Fruit fly (Drosophila melanogaster): ENCODE measurements around the gene CG43675.

DNA sequence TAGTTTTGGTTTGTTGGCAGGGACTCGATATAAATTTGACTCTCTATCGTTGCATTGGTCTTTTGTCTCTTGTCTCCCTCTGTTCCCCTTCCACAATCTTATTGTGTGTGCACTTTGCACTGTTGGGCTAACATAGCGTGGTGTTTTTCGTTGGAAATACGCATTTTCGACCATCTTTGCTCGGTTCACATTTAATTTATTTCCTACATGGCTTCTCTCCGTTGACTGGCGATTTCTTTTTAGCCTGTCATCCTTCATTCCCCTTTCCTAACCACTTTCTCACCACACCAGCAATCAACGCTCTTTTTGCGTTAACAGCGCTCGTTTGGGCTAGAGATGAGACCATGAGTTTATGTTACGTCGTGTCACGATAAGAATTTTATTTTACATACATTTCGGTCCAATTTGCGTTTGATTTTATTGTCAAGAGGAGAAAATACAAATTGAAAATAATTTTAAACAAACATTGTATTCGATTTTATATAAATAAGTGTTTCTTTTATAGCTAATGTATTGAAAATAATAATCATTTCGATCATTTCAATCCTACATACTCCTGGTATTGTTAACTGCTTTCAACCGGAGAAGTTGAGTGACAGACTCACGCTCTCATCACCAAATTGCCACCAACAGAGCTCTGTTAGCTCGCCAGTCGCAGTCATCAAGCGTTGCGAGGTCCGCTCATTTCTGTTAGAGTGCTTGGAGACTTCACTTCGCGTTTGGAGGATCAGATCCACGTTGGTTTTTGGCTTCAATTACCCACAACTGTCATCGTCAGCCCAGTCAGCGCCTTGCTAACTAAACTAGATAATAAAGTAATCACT is 13.9 kb upstream of the CG43675 start:
- TF ChIP-seq EcR (GFP tag; optimal IDR thresholded peaks at IDR 0.05) (peak; percentile 44), rn (GFP tag; IDR thresholded peaks at IDR 0.05) (peak; percentile 37; the same call in 1 of the 2 replicates), CG9948 (tag; optimal IDR thresholded peaks at IDR 0.05) (peak; percentile 74), CG10348 (GFP tag; IDR thresholded peaks at IDR 0.05) (no peak), D1 (tag; optimal IDR thresholded peaks at IDR 0.05) (peak; percentile 31), CG13204 (GFP tag; optimal IDR thresholded peaks at IDR 0.05) (peak; percentile 72), CG8301 (tag; optimal IDR thresholded peaks at IDR 0.05) (peak; percentile 83), fd96Ca (GFP tag; IDR thresholded peaks at IDR 0.05) (peak; percentile 71; the same call in 1 of the 3 replicates), CG17806 (tag; optimal IDR thresholded peaks at IDR 0.05) (peak; percentile 74), CG34367 (tag; optimal IDR thresholded peaks at IDR 0.05) (peak; percentile 75)

Measured in whole organism, pupa.